Worm (Caenorhabditis elegans) whole organism, midembryonic: Measurements from ENCODE around the gene F46C5.2.

Experiments used
- cog-1 ChIP-seq: sonication (generic microtip); optimal IDR thresholded peaks from 2 replicates; lab custom pipeline; 2016; ENCODE audit warnings: missing genetic modification characterization, missing compliant biosample characterization
- ref-1 ChIP-seq: fragments of 200-800 bp; sonication (Bioruptor generic); conservative IDR thresholded peaks from 2 replicates; pipeline ENCODE4 v1.3.6; 2022; ENCODE audit warnings: missing genetic modification reagents, missing genetic modification characterization, missing compliant biosample characterization

- TF ChIP-seq ref-1 (GFP tag; lab: Robert Waterston, UW) (no peak), cog-1 (tag; lab: Kevin White, UChicago) (no peak)
These were observed 49.4 kb upstream of the F46C5.2 start for ce11 chrII:8878528-8878927.
